Worm (Caenorhabditis elegans) whole organism, L4 larva: ENCODE results near the gene nlp-25.

Experiments
- nhr-237 ChIP-seq: sonication (generic microtip); optimal IDR thresholded peaks from 2 replicates; lab custom pipeline; 2017; ENCODE audit warnings: missing biosample characterization, missing genetic modification characterization
- skn-1 ChIP-seq: fragments of 150-350 bp; optimal IDR thresholded peaks from 2 replicates; lab custom pipeline; 2014; ENCODE audit warnings: missing biosample characterization, missing genetic modification characterization

DNA sequence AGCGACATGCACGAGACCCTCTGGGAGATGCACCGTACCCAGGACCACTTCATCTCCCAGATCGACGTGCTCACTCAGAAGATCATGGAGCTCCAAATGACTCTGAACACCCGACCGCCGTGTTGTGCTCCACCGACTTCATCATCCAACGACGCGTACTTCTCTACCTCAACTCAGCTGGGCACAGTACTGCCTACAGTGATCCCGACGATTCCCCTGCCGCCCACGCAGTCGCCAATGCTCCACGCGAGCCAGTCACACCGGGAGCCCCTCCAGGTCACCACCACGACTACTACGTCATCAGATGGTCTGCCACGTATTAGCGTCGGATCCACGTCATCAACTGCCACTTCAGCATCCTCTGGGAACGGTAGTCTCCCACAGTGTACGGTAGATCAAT is 565 bp upstream of the nlp-25 start:
- TF ChIP-seq nhr-237, result no peak
- no peak for TF ChIP-seq skn-1 (tag; lab: Kevin White, UChicago)
